Worm (Caenorhabditis elegans) whole organism, L2 larva: ENCODE measurements around the gene Y43F8B.17.

Experiments
- C34F6.9 ChIP-seq: fragments of 150-350 bp; optimal IDR thresholded peaks from 2 replicates; lab custom pipeline; 2014; ENCODE audit warnings: missing biosample characterization, missing genetic modification characterization
- F13H6.1 ChIP-seq: sonication (generic microtip); optimal IDR thresholded peaks from 2 replicates; lab custom pipeline; 2016; ENCODE audit warnings: missing genetic modification characterization, missing compliant biosample characterization
- ZK546.5 ChIP-seq: sonication (generic microtip); optimal IDR thresholded peaks from 2 replicates; lab custom pipeline; 2017; ENCODE audit warnings: missing biosample characterization, missing genetic modification characterization
- alr-1 ChIP-seq: fragments of 150-350 bp; optimal IDR thresholded peaks from 2 replicates; lab custom pipeline; 2014; ENCODE audit warnings: missing biosample characterization, missing genetic modification characterization
- aly-2 ChIP-seq: fragments of 150-350 bp; optimal IDR thresholded peaks from 2 replicates; lab custom pipeline; 2014; ENCODE audit warnings: missing biosample characterization, missing genetic modification characterization
- ama-1 ChIP-seq: fragments of 150-350 bp; optimal IDR thresholded peaks from 2 replicates; lab custom pipeline; 2018; ENCODE audit warnings: inconsistent platforms
- blmp-1 ChIP-seq: sonication (generic microtip); optimal IDR thresholded peaks from 2 replicates; lab custom pipeline; 2017; ENCODE audit warnings: missing genetic modification characterization, mild to moderate bottlenecking, missing compliant biosample characterization, antibody characterized with exemption, moderate library complexity; ENCODE audit not compliant: insufficient read depth
- ceh-16 ChIP-seq: fragments of 150-350 bp; optimal IDR thresholded peaks from 2 replicates; lab custom pipeline; 2014; ENCODE audit warnings: missing biosample characterization, missing genetic modification characterization
- ceh-82 ChIP-seq: fragments of 150-350 bp; optimal IDR thresholded peaks from 2 replicates; lab custom pipeline; 2014; ENCODE audit warnings: missing biosample characterization, missing genetic modification characterization
- dmd-4 ChIP-seq: sonication (generic microtip); optimal IDR thresholded peaks from 2 replicates; lab custom pipeline; 2017; ENCODE audit warnings: missing biosample characterization, missing genetic modification characterization
- egl-27 ChIP-seq: sonication (generic microtip); optimal IDR thresholded peaks from 3 replicates; lab custom pipeline; 2017; ENCODE audit warnings: missing biosample characterization, missing genetic modification reagents, missing genetic modification characterization
- elt-1 ChIP-seq: fragments of 150-350 bp; optimal IDR thresholded peaks from 2 replicates; lab custom pipeline; 2014; ENCODE audit warnings: missing biosample characterization, missing genetic modification characterization
- fos-1 ChIP-seq: fragments of 150-350 bp; optimal IDR thresholded peaks from 2 replicates; lab custom pipeline; 2014; ENCODE audit warnings: missing biosample characterization, missing genetic modification characterization
- gmeb-1 ChIP-seq: fragments of 150-350 bp; optimal IDR thresholded peaks from 2 replicates; lab custom pipeline; 2014; ENCODE audit warnings: missing biosample characterization, missing genetic modification characterization
- lin-13 ChIP-seq: fragments of 150-350 bp; optimal IDR thresholded peaks from 2 replicates; lab custom pipeline; 2014; ENCODE audit warnings: missing biosample characterization, missing genetic modification reagents, missing genetic modification characterization
- lsy-2 ChIP-seq, 2 experiments: fragments of 150-350 bp in 1 of 2; sonication (generic microtip) in 1 of 2; optimal IDR thresholded peaks; 2 replicates each; lab custom pipeline; 2014 to 2017; ENCODE audit warnings: missing biosample characterization in 2 of 2, missing genetic modification characterization in 2 of 2
- mab-5 ChIP-seq: fragments of 150-350 bp; optimal IDR thresholded peaks from 2 replicates; lab custom pipeline; 2014; ENCODE audit warnings: missing biosample characterization, missing genetic modification characterization
- mbf-1 ChIP-seq: sonication (generic microtip); optimal IDR thresholded peaks from 2 replicates; lab custom pipeline; 2017; ENCODE audit warnings: missing biosample characterization, missing genetic modification characterization
- nhr-10 ChIP-seq: sonication (generic microtip); optimal IDR thresholded peaks from 2 replicates; lab custom pipeline; 2017; ENCODE audit warnings: missing biosample characterization, missing genetic modification characterization
- nhr-11 ChIP-seq: fragments of 150-350 bp; optimal IDR thresholded peaks from 2 replicates; lab custom pipeline; 2014; ENCODE audit warnings: missing biosample characterization, missing genetic modification characterization
- nhr-12 ChIP-seq: fragments of 150-350 bp; optimal IDR thresholded peaks from 2 replicates; lab custom pipeline; 2014; ENCODE audit warnings: missing biosample characterization, missing genetic modification characterization
- nhr-129 ChIP-seq: fragments of 150-350 bp; optimal IDR thresholded peaks from 2 replicates; lab custom pipeline; 2014; ENCODE audit warnings: missing biosample characterization, missing genetic modification characterization
- nhr-21 ChIP-seq: fragments of 150-350 bp; optimal IDR thresholded peaks from 2 replicates; lab custom pipeline; 2014; ENCODE audit warnings: missing biosample characterization, missing genetic modification characterization
- nhr-23 ChIP-seq: fragments of 150-350 bp; optimal IDR thresholded peaks from 2 replicates; lab custom pipeline; 2014; ENCODE audit warnings: missing biosample characterization, missing genetic modification reagents, missing genetic modification characterization
- nhr-25 ChIP-seq: fragments of 150-350 bp; sonication (generic microtip); optimal IDR thresholded peaks from 3 replicates; lab custom pipeline; 2014; ENCODE audit warnings: missing biosample characterization, missing genetic modification characterization
- nhr-6 ChIP-seq: fragments of 150-350 bp; optimal IDR thresholded peaks from 2 replicates; lab custom pipeline; 2014; ENCODE audit warnings: missing biosample characterization, missing genetic modification characterization
- nhr-77 ChIP-seq: fragments of 150-350 bp; optimal IDR thresholded peaks from 2 replicates; lab custom pipeline; 2014; ENCODE audit warnings: missing biosample characterization, missing genetic modification characterization
- sem-4 ChIP-seq: fragments of 150-350 bp; optimal IDR thresholded peaks from 2 replicates; lab custom pipeline; 2014; ENCODE audit warnings: missing biosample characterization, missing genetic modification reagents, missing genetic modification characterization
- skn-1 ChIP-seq: sonication (generic microtip); optimal IDR thresholded peaks from 2 replicates; lab custom pipeline; 2017; ENCODE audit warnings: missing biosample characterization, missing genetic modification characterization
- sma-3 ChIP-seq: sonication (generic microtip); optimal IDR thresholded peaks from 2 replicates; lab custom pipeline; 2016; ENCODE audit warnings: missing genetic modification reagents, missing genetic modification characterization, missing compliant biosample characterization
- sma-9 ChIP-seq, 2 experiments: fragments of 150-350 bp in 1 of 2; sonication (generic microtip) in 1 of 2; optimal IDR thresholded peaks; 2 replicates each; lab custom pipeline; 2014 to 2016; ENCODE audit warnings: missing genetic modification characterization in 2 of 2, mild to moderate bottlenecking in 1 of 2, missing biosample characterization in 1 of 2, missing compliant biosample characterization in 1 of 2, missing genetic modification reagents in 1 of 2, moderate library complexity in 1 of 2
- snpc-4 ChIP-seq: fragments of 150-350 bp; optimal IDR thresholded peaks from 2 replicates; lab custom pipeline; 2014; ENCODE audit warnings: missing biosample characterization, missing genetic modification characterization
- unc-39 ChIP-seq: fragments of 150-350 bp; optimal IDR thresholded peaks from 2 replicates; lab custom pipeline; 2014; ENCODE audit warnings: missing biosample characterization, missing genetic modification characterization
- unc-55 ChIP-seq: fragments of 150-350 bp; sonication (generic microtip); optimal IDR thresholded peaks from 3 replicates; lab custom pipeline; 2014; ENCODE audit warnings: missing biosample characterization, missing genetic modification reagents, missing genetic modification characterization
- zag-1 ChIP-seq: fragments of 150-350 bp; optimal IDR thresholded peaks from 2 replicates; lab custom pipeline; 2014; ENCODE audit warnings: missing biosample characterization, missing genetic modification characterization
- ztf-1 ChIP-seq: fragments of 200-800 bp; sonication (Bioruptor generic); conservative IDR thresholded peaks from 2 replicates; pipeline ENCODE4 v1.3.6; 2022; ENCODE audit warnings: missing genetic modification characterization, missing compliant biosample characterization
- ztf-11 ChIP-seq: sonication (generic microtip); optimal IDR thresholded peaks from 2 replicates; lab custom pipeline; 2017; ENCODE audit warnings: missing biosample characterization, missing genetic modification characterization
- ztf-4 ChIP-seq: fragments of 150-350 bp; optimal IDR thresholded peaks from 2 replicates; lab custom pipeline; 2014; ENCODE audit warnings: missing biosample characterization, missing genetic modification characterization

Y43F8B.17 gene

DNA sequence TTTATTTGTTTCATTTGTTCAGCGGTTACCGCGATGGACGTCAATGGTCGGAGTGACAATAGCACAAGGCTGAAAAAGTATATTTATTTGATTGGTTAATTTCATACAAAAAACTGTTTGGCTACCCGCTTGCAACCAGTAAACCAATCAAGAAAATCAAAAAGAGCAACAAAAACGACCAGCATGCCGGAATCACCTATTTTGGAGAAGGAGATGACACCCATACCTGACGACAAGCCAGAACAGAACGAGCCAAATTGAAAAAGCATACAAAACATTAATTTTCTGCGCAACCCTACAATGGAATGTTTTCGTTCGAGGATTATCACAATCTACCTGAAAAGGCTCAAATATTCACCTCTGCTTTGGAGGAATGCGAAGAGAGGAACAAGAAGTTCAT, 5.9 kb downstream of the Y43F8B.17 start, which contains the start of gene Y43F8B.7:
TSS of gene Y43F8B.7 (plus strand) at position 301 of the 400 bp plus-strand sequence.
- TF ChIP-seq C34F6.9 (tag; lab: Kevin White, UChicago) (no peak), ztf-1 (GFP tag; lab: Robert Waterston, UW) (no peak), nhr-12 (no peak), nhr-10 (tag; lab: Kevin White, UChicago) (no peak), elt-1 (no peak), nhr-6 (tag; lab: Kevin White, UChicago) (no peak), sma-9 (GFP tag; optimal IDR thresholded peaks at IDR 0.05; lab: Kevin White, UChicago) (no peak), sma-9 (tag; optimal IDR thresholded peaks at IDR 0.05; lab: Kevin White, UChicago) (no peak), sem-4 (tag; lab: Kevin White, UChicago) (no peak), F13H6.1 (tag; lab: Kevin White, UChicago) (no peak), ceh-16 (no peak), ztf-4 (tag; lab: Kevin White, UChicago) (no peak), mbf-1 (tag; lab: Kevin White, UChicago) (no peak), nhr-21 (tag; lab: Kevin White, UChicago) (no peak), mab-5 (tag; lab: Kevin White, UChicago) (no peak), sma-3 (no peak), dmd-4 (no peak), fos-1 (tag; lab: Kevin White, UChicago) (no peak), ztf-11 (tag; lab: Kevin White, UChicago) (no peak), ama-1 (no peak)

- no peak for TF ChIP-seq snpc-4 (tag; lab: Kevin White, UChicago)
- TF ChIP-seq nhr-25 (tag; lab: Kevin White, UChicago): no peak
- no peak for TF ChIP-seq skn-1 (tag; lab: Kevin White, UChicago)
- TF ChIP-seq nhr-6 (tag; lab: Kevin White, UChicago): no peak
- no peak for TF ChIP-seq fos-1 (tag; lab: Kevin White, UChicago)
- TF ChIP-seq blmp-1 (tag; lab: Kevin White, UChicago): no peak
- no peak for TF ChIP-seq nhr-21 (tag; lab: Kevin White, UChicago)
- no peak for TF ChIP-seq zag-1 (tag; lab: Kevin White, UChicago)
- TF ChIP-seq ztf-1 (GFP tag; lab: Robert Waterston, UW): no peak
- TF ChIP-seq elt-1: no peak
- TF ChIP-seq C34F6.9 (tag; lab: Kevin White, UChicago): no peak
- no peak for TF ChIP-seq sem-4 (tag; lab: Kevin White, UChicago)
- no peak for TF ChIP-seq aly-2 (tag; lab: Kevin White, UChicago)
- TF ChIP-seq ZK546.5 (tag; lab: Kevin White, UChicago): no peak
These were observed 6.8 kb downstream of the Y43F8B.17 start, which contains the start of gene Y43F8B.29 for ce11 chrV:19491302-19491701. Y43F8B.29 (plus strand) TSS chrV:19491602.

DNA sequence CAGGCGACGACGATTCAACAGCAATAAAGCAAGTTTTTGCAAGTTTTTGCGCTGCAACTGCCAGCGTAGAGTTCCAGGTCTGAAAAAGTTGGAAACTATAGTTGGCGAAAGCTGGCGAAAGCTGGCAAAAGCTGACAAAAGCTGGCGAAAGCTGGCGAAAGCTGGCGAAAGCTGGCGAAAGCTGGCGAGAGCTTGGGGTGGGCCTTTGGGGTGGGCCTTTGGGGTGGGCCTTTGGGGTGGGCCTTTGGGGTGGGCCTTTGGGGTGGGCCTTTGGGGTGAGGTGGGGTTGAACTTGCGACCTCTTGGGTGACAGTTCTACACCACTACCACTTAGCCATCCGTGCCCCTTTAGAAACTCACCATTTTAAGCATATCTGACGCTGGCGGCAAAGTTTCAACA, 10.6 kb downstream of the Y43F8B.17 start:
- TF ChIP-seq unc-39 (tag; lab: Kevin White, UChicago): no peak
- TF ChIP-seq lsy-2 (tag; optimal IDR thresholded peaks at IDR 0.05; lab: Kevin White, UChicago): no peak
- no peak for TF ChIP-seq alr-1 (tag; lab: Kevin White, UChicago)
- TF ChIP-seq nhr-77: no peak
- TF ChIP-seq aly-2 (tag; lab: Kevin White, UChicago): no peak
- TF ChIP-seq nhr-23 (tag; lab: Kevin White, UChicago): no peak
- no peak for TF ChIP-seq snpc-4 (tag; lab: Kevin White, UChicago)
- no peak for TF ChIP-seq ztf-4 (tag; lab: Kevin White, UChicago)
- no peak for TF ChIP-seq egl-27 (tag; lab: Kevin White, UChicago)
- TF ChIP-seq ztf-11 (tag; lab: Kevin White, UChicago): no peak
- TF ChIP-seq dmd-4: no peak
- TF ChIP-seq fos-1 (tag; lab: Kevin White, UChicago): no peak

DNA sequence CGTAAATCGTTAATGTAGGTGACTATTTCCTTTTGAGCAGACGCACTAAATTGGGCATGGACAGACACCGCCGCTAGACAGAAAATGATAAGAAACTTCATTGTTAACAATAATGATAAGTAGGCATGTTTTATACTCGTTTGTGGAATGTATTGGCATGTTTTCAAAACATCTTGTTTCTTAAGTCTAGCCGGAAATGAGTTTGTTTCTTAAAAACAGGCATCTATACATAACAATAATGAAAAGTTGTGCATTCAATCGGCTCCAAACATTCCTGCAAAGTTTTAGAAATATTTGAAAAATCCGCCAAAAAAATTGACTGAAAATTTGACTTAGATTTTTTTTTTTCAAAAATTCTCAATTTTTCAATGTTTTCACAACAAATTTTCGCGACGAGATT, 11.1 kb downstream of the Y43F8B.17 start, which contains the start of gene scl-21:
TSS of gene scl-21 (minus strand) at position 101 of the 400 bp plus-strand sequence.
- TF ChIP-seq unc-55 (GFP tag; lab: Kevin White, UChicago) (no peak), egl-27 (tag; lab: Kevin White, UChicago) (no peak), nhr-11 (no peak), alr-1 (tag; lab: Kevin White, UChicago) (no peak), gmeb-1 (tag; lab: Kevin White, UChicago) (no peak), ceh-82 (tag; lab: Kevin White, UChicago) (no peak), nhr-129 (tag; lab: Kevin White, UChicago) (no peak), snpc-4 (tag; lab: Kevin White, UChicago) (no peak), ztf-4 (tag; lab: Kevin White, UChicago) (no peak), ama-1 (no peak), ztf-1 (GFP tag; lab: Robert Waterston, UW) (no peak), unc-39 (tag; lab: Kevin White, UChicago) (no peak), nhr-10 (tag; lab: Kevin White, UChicago) (no peak), ZK546.5 (tag; lab: Kevin White, UChicago) (no peak), mbf-1 (tag; lab: Kevin White, UChicago) (no peak), sma-9 (GFP tag; optimal IDR thresholded peaks at IDR 0.05; lab: Kevin White, UChicago) (no peak), sma-9 (tag; optimal IDR thresholded peaks at IDR 0.05; lab: Kevin White, UChicago) (no peak), lin-13 (no peak)
